Worm (Caenorhabditis elegans) whole organism, young adult: ENCODE results near the gene fbxc-20.

Experiments
- B0019.2 ChIP-seq: fragments of 200-800 bp; sonication (Bioruptor generic); conservative IDR thresholded peaks from 2 replicates; pipeline ENCODE4 v1.3.6; 2022; ENCODE audit warnings: missing genetic modification reagents, missing genetic modification characterization, missing compliant biosample characterization
- B0035.1 ChIP-seq: sonication (generic microtip); optimal IDR thresholded peaks from 2 replicates; lab custom pipeline; 2016; ENCODE audit warnings: missing genetic modification characterization, mild to moderate bottlenecking, missing compliant biosample characterization, missing genotype, missing genetic modification reagents
- F39B2.1 ChIP-seq: fragments of 200-800 bp; sonication (Bioruptor generic); IDR thresholded peaks from 2 replicates; pipeline ENCODE4 v1.3.6; 2022; ENCODE audit warnings: missing genetic modification reagents, missing genetic modification characterization, missing compliant biosample characterization
- F49E8.2 ChIP-seq: sonication (generic microtip); optimal IDR thresholded peaks from 3 replicates; lab custom pipeline; 2017; ENCODE audit warnings: missing genetic modification characterization, mild to moderate bottlenecking, missing compliant biosample characterization, antibody characterized with exemption, moderate library complexity; ENCODE audit not compliant: insufficient read depth
- F57A8.1 ChIP-seq: fragments of 200-800 bp; sonication (Bioruptor generic); optimal IDR thresholded peaks from 2 replicates; lab custom pipeline; 2018; ENCODE audit warnings: mild to moderate bottlenecking, missing genetic modification characterization, moderate library complexity, missing compliant biosample characterization
- Y53F4B.3 ChIP-seq: fragments of 200-800 bp; sonication (Bioruptor generic); IDR thresholded peaks from 2 replicates; pipeline ENCODE4 v1.3.6; 2022; ENCODE audit warnings: missing genetic modification reagents, missing genetic modification characterization, missing compliant biosample characterization
- Y53G8AR.9 ChIP-seq: fragments of 200-800 bp; sonication (Bioruptor generic); conservative IDR thresholded peaks from 2 replicates; pipeline ENCODE4 v1.3.6; 2022; ENCODE audit warnings: missing genetic modification reagents, missing genetic modification characterization, missing compliant biosample characterization
- akir-1 ChIP-seq: fragments of 200-800 bp; sonication (Bioruptor generic); optimal IDR thresholded peaks from 2 replicates; lab custom pipeline; 2018; ENCODE audit warnings: mild to moderate bottlenecking, missing genetic modification characterization, moderate library complexity, missing compliant biosample characterization
- athp-1 ChIP-seq: sonication (generic microtip); optimal IDR thresholded peaks from 2 replicates; lab custom pipeline; 2017; ENCODE audit warnings: mild to moderate bottlenecking, missing genetic modification characterization, missing compliant biosample characterization
- attf-5 ChIP-seq: fragments of 200-800 bp; sonication (Bioruptor generic); optimal IDR thresholded peaks from 2 replicates; lab custom pipeline; 2018; ENCODE audit warnings: mild to moderate bottlenecking, missing genetic modification characterization, missing compliant biosample characterization
- cebp-1 ChIP-seq, 2 experiments: fragments of 200-800 bp in 1 of 2; sonication (Bioruptor generic) in 1 of 2; sonication (generic microtip) in 1 of 2; IDR thresholded peaks in 1 of 2; optimal IDR thresholded peaks in 1 of 2; 2 replicates each; pipeline versions ENCODE4 v1.3.6 to Lab custom; 2017 to 2022; ENCODE audit warnings: missing compliant biosample characterization in 2 of 2, missing genetic modification characterization in 2 of 2, mild to moderate bottlenecking in 1 of 2, missing genetic modification reagents in 1 of 2, moderate library complexity in 1 of 2
- ceh-27 ChIP-seq: fragments of 200-800 bp; sonication (Bioruptor generic); optimal IDR thresholded peaks from 2 replicates; lab custom pipeline; 2018; ENCODE audit warnings: mild to moderate bottlenecking, missing genetic modification characterization, moderate library complexity, missing compliant biosample characterization
- chd-7 ChIP-seq: sonication (generic microtip); optimal IDR thresholded peaks from 2 replicates; lab custom pipeline; 2016; ENCODE audit warnings: mild to moderate bottlenecking, missing genetic modification characterization, moderate library complexity, missing compliant biosample characterization
- die-1 ChIP-seq: sonication (generic microtip); optimal IDR thresholded peaks from 2 replicates; lab custom pipeline; 2016; ENCODE audit warnings: missing genotype, mild to moderate bottlenecking, missing genetic modification characterization, missing compliant biosample characterization
- egl-44 ChIP-seq: fragments of 200-800 bp; sonication (Bioruptor generic); IDR thresholded peaks from 2 replicates; pipeline ENCODE4 v1.3.6; 2022; ENCODE audit warnings: missing genetic modification reagents, missing genetic modification characterization, missing compliant biosample characterization
- egrh-3 ChIP-seq: fragments of 200-800 bp; sonication (Bioruptor generic); IDR thresholded peaks from 2 replicates; pipeline ENCODE4 v1.3.6; 2022; ENCODE audit warnings: missing genetic modification reagents, missing genetic modification characterization, missing compliant biosample characterization
- ets-4 ChIP-seq: fragments of 200-800 bp; sonication (Bioruptor generic); optimal IDR thresholded peaks from 2 replicates; lab custom pipeline; 2018; ENCODE audit warnings: mild to moderate bottlenecking, missing genetic modification characterization, missing compliant biosample characterization
- hmg-20 ChIP-seq: fragments of 200-800 bp; sonication (Bioruptor generic); IDR thresholded peaks from 2 replicates; pipeline ENCODE4 v1.3.6; 2022; ENCODE audit warnings: missing genetic modification reagents, missing genetic modification characterization, missing compliant biosample characterization
- hsf-1 ChIP-seq: fragments of 200-800 bp; sonication (Bioruptor generic); IDR thresholded peaks from 2 replicates; pipeline ENCODE4 v1.3.6; 2022; ENCODE audit warnings: missing genetic modification reagents, missing genetic modification characterization, missing compliant biosample characterization
- lag-1 ChIP-seq: fragments of 200-800 bp; sonication (Bioruptor generic); IDR thresholded peaks from 2 replicates; pipeline ENCODE4 v1.3.6; 2022; ENCODE audit warnings: missing genetic modification reagents, missing genetic modification characterization, missing compliant biosample characterization
- lsl-1 ChIP-seq: fragments of 200-800 bp; sonication (Bioruptor generic); optimal IDR thresholded peaks from 2 replicates; lab custom pipeline; 2018; ENCODE audit warnings: mild to moderate bottlenecking, missing genetic modification characterization, moderate library complexity, missing compliant biosample characterization
- lsy-27 ChIP-seq: sonication (generic microtip); optimal IDR thresholded peaks from 2 replicates; lab custom pipeline; 2017; ENCODE audit warnings: missing genetic modification characterization, mild to moderate bottlenecking, missing compliant biosample characterization, antibody characterized with exemption, missing genotype, borderline replicate concordance; ENCODE audit not compliant: insufficient read depth
- madf-10 ChIP-seq: sonication (generic microtip); optimal IDR thresholded peaks from 2 replicates; lab custom pipeline; 2016; ENCODE audit warnings: mild to moderate bottlenecking, missing genetic modification characterization, missing compliant biosample characterization
- nfya-1 ChIP-seq: sonication (generic microtip); optimal IDR thresholded peaks from 2 replicates; lab custom pipeline; 2017; ENCODE audit warnings: antibody characterized with exemption, missing compliant biosample characterization, missing genetic modification characterization, borderline replicate concordance; ENCODE audit not compliant: insufficient read depth
- nhr-120 ChIP-seq: fragments of 200-800 bp; sonication (Bioruptor generic); IDR thresholded peaks from 2 replicates; pipeline ENCODE4 v1.3.6; 2022; ENCODE audit warnings: missing genetic modification characterization, missing compliant biosample characterization
- nhr-179 ChIP-seq: sonication (generic microtip); optimal IDR thresholded peaks from 2 replicates; lab custom pipeline; 2016; ENCODE audit warnings: mild to moderate bottlenecking, missing genetic modification characterization, missing compliant biosample characterization
- nhr-27 ChIP-seq: fragments of 200-800 bp; sonication (Bioruptor generic); optimal IDR thresholded peaks from 2 replicates; lab custom pipeline; 2018; ENCODE audit warnings: mild to moderate bottlenecking, missing genetic modification characterization, moderate library complexity, missing compliant biosample characterization
- nhr-90 ChIP-seq: sonication (generic microtip); optimal IDR thresholded peaks from 2 replicates; lab custom pipeline; 2016; ENCODE audit warnings: missing genotype, mild to moderate bottlenecking, missing genetic modification characterization, missing compliant biosample characterization
- pbrm-1 ChIP-seq: fragments of 200-800 bp; sonication (Bioruptor generic); IDR thresholded peaks from 2 replicates; pipeline ENCODE4 v1.3.6; 2022; ENCODE audit warnings: missing genetic modification reagents, missing genetic modification characterization, missing compliant biosample characterization
- pha-4 ChIP-seq: fragments of 150-350 bp; sonication (generic microtip); optimal IDR thresholded peaks from 2 replicates; lab custom pipeline; 2014; ENCODE audit warnings: missing biosample characterization, missing genetic modification reagents, missing genetic modification characterization
- sdz-38 ChIP-seq: sonication (generic microtip); optimal IDR thresholded peaks from 2 replicates; lab custom pipeline; 2016; ENCODE audit warnings: missing genotype, missing genetic modification characterization, missing compliant biosample characterization
- snpc-1.3 ChIP-seq: sonication (generic microtip); optimal IDR thresholded peaks from 2 replicates; lab custom pipeline; 2017; ENCODE audit warnings: missing genetic modification characterization, mild to moderate bottlenecking, missing compliant biosample characterization, antibody characterized with exemption, moderate library complexity, missing genotype, missing genetic modification reagents; ENCODE audit not compliant: insufficient read depth
- snpc-4 ChIP-seq, 5 experiments: fragments of 150-350 bp in 1 of 5; sonication (generic microtip) in 4 of 5; optimal IDR thresholded peaks; 2 replicates each; lab custom pipeline; 2014 to 2018; ENCODE audit warnings: missing genetic modification characterization in 5 of 5, missing biosample characterization in 3 of 5, antibody characterized with exemption in 2 of 5, mild to moderate bottlenecking in 2 of 5, missing compliant biosample characterization in 2 of 5, missing genotype in 2 of 5, moderate library complexity in 2 of 5, missing genetic modification reagents in 1 of 5
- tbp1 ChIP-seq: fragments of 200-800 bp; sonication (Bioruptor generic); optimal IDR thresholded peaks from 2 replicates; lab custom pipeline; 2018; ENCODE audit warnings: mild to moderate bottlenecking, missing genetic modification characterization, missing compliant biosample characterization
- unc-62 ChIP-seq: fragments of 150-350 bp; optimal IDR thresholded peaks from 2 replicates; lab custom pipeline; 2014; ENCODE audit warnings: missing biosample characterization, missing genetic modification reagents, missing genetic modification characterization
- zfh-2 ChIP-seq: fragments of 200-800 bp; sonication (Bioruptor generic); conservative IDR thresholded peaks from 2 replicates; pipeline ENCODE4 v1.3.6; 2022; ENCODE audit warnings: missing genetic modification reagents, missing genetic modification characterization, missing compliant biosample characterization

The fbxc-20 gene

ce11 chrII:2378465-2379009 is 40.4 kb upstream of the fbxc-20 start (continued):
- TF ChIP-seq snpc-4 (GFP tag; optimal IDR thresholded peaks at IDR 0.05; lab: Kevin White, UChicago) (no peak), snpc-4 (tag; optimal IDR thresholded peaks at IDR 0.05; lab: Kevin White, UChicago) (peak in 1 of 4 experiments; percentile 44)

ce11 chrII:2379673-2380072 is 39.3 kb upstream of the fbxc-20 start:
- no peak for TF ChIP-seq madf-10 (tag; lab: Kevin White, UChicago)
- TF ChIP-seq attf-5 = no peak
- peak; percentile 55; the same call in 1 of the 2 replicates for TF ChIP-seq egrh-3 (GFP tag; lab: Robert Waterston, UW)

ce11 chrII:2380174-2380573 is 38.8 kb upstream of the fbxc-20 start, which contains the start of gene F16G10.7:
Gene F16G10.7, minus strand, starts transcription at chrII:2380274.
- TF ChIP-seq egl-44 = no peak
- no peak for TF ChIP-seq snpc-1.3 (tag; lab: Kevin White, UChicago)
- TF ChIP-seq lsl-1 (GFP tag; lab: Kevin White, UChicago) = no peak
- no peak for TF ChIP-seq cebp-1 (GFP tag; IDR thresholded peaks at IDR 0.05; lab: Robert Waterston, UW)
- TF ChIP-seq cebp-1 (tag; optimal IDR thresholded peaks at IDR 0.05; lab: Kevin White, UChicago) = no peak
- no peak for TF ChIP-seq snpc-4 (GFP tag; optimal IDR thresholded peaks at IDR 0.05; lab: Kevin White, UChicago)
- no peak for TF ChIP-seq snpc-4 (tag; optimal IDR thresholded peaks at IDR 0.05; lab: Kevin White, UChicago)
- TF ChIP-seq lag-1 (GFP tag; lab: Robert Waterston, UW) = no peak
- TF ChIP-seq tbp1 (GFP tag; lab: Kevin White, UChicago) = no peak
- no peak for TF ChIP-seq B0019.2 (GFP tag; lab: Robert Waterston, UW)
- TF ChIP-seq chd-7 (tag; lab: Kevin White, UChicago) = no peak
- no peak for TF ChIP-seq akir-1 (GFP tag; lab: Kevin White, UChicago)
- TF ChIP-seq lsy-27 (tag; lab: Kevin White, UChicago) = no peak
- TF ChIP-seq B0035.1 (tag; lab: Kevin White, UChicago) = no peak
- no peak for TF ChIP-seq Y53F4B.3 (GFP tag; lab: Robert Waterston, UW)
- no peak for TF ChIP-seq sdz-38 (tag; lab: Kevin White, UChicago)
- TF ChIP-seq F39B2.1 = no peak
- TF ChIP-seq pbrm-1 = no peak
- no peak for TF ChIP-seq nhr-179
- TF ChIP-seq nhr-27 (tag; lab: Kevin White, UChicago) = no peak

ce11 chrII:2383334-2383733 is 35.6 kb upstream of the fbxc-20 start, which contains the start of gene F16G10.8:
Gene F16G10.8, minus strand, starts transcription at chrII:2383434.
- TF ChIP-seq die-1 (tag; lab: Kevin White, UChicago) (no peak), ets-4 (GFP tag; lab: Kevin White, UChicago) (no peak), pha-4 (tag; lab: Kevin White, UChicago) (no peak), F57A8.1 (no peak), F49E8.2 (no peak), hsf-1 (GFP tag; lab: Robert Waterston, UW) (no peak), Y53G8AR.9 (no peak), ceh-27 (GFP tag; lab: Kevin White, UChicago) (no peak), nfya-1 (tag; lab: Kevin White, UChicago) (no peak), nhr-90 (no peak), nhr-120 (GFP tag; lab: Robert Waterston, UW) (no peak), hmg-20 (GFP tag; lab: Robert Waterston, UW) (no peak), unc-62 (GFP tag; lab: Kevin White, UChicago) (no peak), athp-1 (tag; lab: Kevin White, UChicago) (no peak), zfh-2 (GFP tag; lab: Robert Waterston, UW) (no peak)
